Worm (Caenorhabditis elegans) whole organism, L1 larva: ENCODE results near the gene Y43F8B.29.

Experiments used
- ceh-88 ChIP-seq: fragments of 200-800 bp; sonication (Bioruptor generic); IDR thresholded peaks from 2 replicates; pipeline ENCODE4 v1.3.6; 2022; ENCODE audit warnings: missing genetic modification characterization, missing compliant biosample characterization
- ceh-90 ChIP-seq: sonication (generic microtip); optimal IDR thresholded peaks from 2 replicates; lab custom pipeline; 2016; ENCODE audit warnings: missing genetic modification characterization, missing compliant biosample characterization
- dpl-1 ChIP-seq, 3 experiments: fragments of 150-350 bp in 2 of 3; sonication (generic microtip) in 1 of 3; optimal IDR thresholded peaks; 2 replicates each; lab custom pipeline; 2014 to 2017; ENCODE audit warnings: missing biosample characterization in 3 of 3, missing genetic modification characterization in 3 of 3, missing genetic modification reagents in 3 of 3
- fos-1 ChIP-seq: fragments of 150-350 bp; optimal IDR thresholded peaks from 2 replicates; lab custom pipeline; 2014; ENCODE audit warnings: missing biosample characterization, missing genetic modification characterization
- mdl-1 ChIP-seq, 2 experiments: fragments of 150-350 bp; optimal IDR thresholded peaks; 2 replicates each; lab custom pipeline; 2014 to 2017; ENCODE audit warnings: missing biosample characterization in 2 of 2, missing genetic modification characterization in 2 of 2, inconsistent platforms in 1 of 2
- mep-1 ChIP-seq: fragments of 150-350 bp; optimal IDR thresholded peaks from 2 replicates; lab custom pipeline; 2014; ENCODE audit warnings: missing biosample characterization, missing genetic modification characterization
- nhr-47 ChIP-seq: sonication (generic microtip); optimal IDR thresholded peaks from 2 replicates; lab custom pipeline; 2016; ENCODE audit warnings: mild to moderate bottlenecking, missing genetic modification characterization, moderate library complexity, missing compliant biosample characterization
- pqm-1 ChIP-seq: sonication (generic microtip); optimal IDR thresholded peaks from 3 replicates; lab custom pipeline; 2017; ENCODE audit warnings: missing biosample characterization, missing genetic modification characterization
- sox-4 ChIP-seq: sonication (generic microtip); optimal IDR thresholded peaks from 2 replicates; lab custom pipeline; 2016; ENCODE audit warnings: missing genetic modification characterization, missing compliant biosample characterization
- tbx-2 ChIP-seq: sonication (generic microtip); optimal IDR thresholded peaks from 2 replicates; lab custom pipeline; 2016; ENCODE audit warnings: missing genetic modification characterization, missing compliant biosample characterization
- xbp-1 ChIP-seq: sonication (generic microtip); optimal IDR thresholded peaks from 2 replicates; lab custom pipeline; 2016; ENCODE audit warnings: missing genetic modification characterization, missing compliant biosample characterization

ce11 chrV:19497087-19497486 is 5.7 kb downstream of the Y43F8B.29 start:
- TF ChIP-seq mep-1 (tag; lab: Kevin White, UChicago): no peak
- TF ChIP-seq ceh-88 (GFP tag; lab: Robert Waterston, UW): no peak
- TF ChIP-seq ceh-90 (tag; lab: Kevin White, UChicago): no peak
- no peak for TF ChIP-seq xbp-1 (tag; lab: Kevin White, UChicago)
- no peak for TF ChIP-seq fos-1 (tag; lab: Kevin White, UChicago)
- no peak for TF ChIP-seq mdl-1 (tag; optimal IDR thresholded peaks at IDR 0.05; lab: Kevin White, UChicago)
- TF ChIP-seq tbx-2 (tag; lab: Kevin White, UChicago): no peak
- TF ChIP-seq dpl-1 (GFP tag; optimal IDR thresholded peaks at IDR 0.05; lab: Kevin White, UChicago): no peak
- TF ChIP-seq pqm-1 (tag; lab: Kevin White, UChicago): no peak
- TF ChIP-seq nhr-47 (tag; lab: Kevin White, UChicago): no peak
- no peak for TF ChIP-seq sox-4 (tag; lab: Kevin White, UChicago)
